Worm (Caenorhabditis elegans): ENCODE results near the gene T23G7.3.

Gene T23G7.3

DNA sequence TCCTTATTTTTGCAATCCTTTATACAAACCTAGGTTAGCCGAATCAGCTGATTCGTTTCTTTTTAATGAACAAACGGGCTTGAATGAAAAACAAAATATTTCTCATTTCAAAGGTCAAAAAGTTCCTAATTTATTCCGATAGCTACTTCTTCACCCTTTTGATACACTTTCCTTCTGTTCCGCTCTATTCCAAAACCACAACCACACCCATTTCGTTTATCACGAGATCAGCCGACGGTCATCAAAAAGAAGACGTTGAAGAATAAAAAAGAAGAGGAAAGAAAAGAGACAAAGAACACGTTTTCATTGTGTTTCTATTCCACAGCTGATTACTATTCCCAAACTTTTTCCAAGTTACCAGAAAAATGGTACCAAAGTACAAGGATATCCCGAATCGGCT, 19.6 kb downstream of the T23G7.3 start:
- no peak for TF ChIP-seq ref-1 (GFP tag; conservative IDR thresholded peaks at IDR 0.05)
- TF ChIP-seq cog-1 (tag; optimal IDR thresholded peaks at IDR 0.05) = no peak
- TF ChIP-seq tab-1 (GFP tag; IDR thresholded peaks at IDR 0.05) = no peak
- TF ChIP-seq klf-2 (GFP tag; conservative IDR thresholded peaks at IDR 0.05) = no peak
- TF ChIP-seq T22C8.4 (GFP tag; IDR thresholded peaks at IDR 0.05) = no peak
- TF ChIP-seq med-1 (GFP tag; optimal IDR thresholded peaks at IDR 0.05; ENCODE audit: insufficient read depth) = no peak
- TF ChIP-seq ztf-29 (GFP tag; IDR thresholded peaks at IDR 0.05) = no peak
- no peak for TF ChIP-seq ztf-23 (GFP tag; IDR thresholded peaks at IDR 0.05)
- no peak for TF ChIP-seq flt-1 (GFP tag; IDR thresholded peaks at IDR 0.05)

DNA sequence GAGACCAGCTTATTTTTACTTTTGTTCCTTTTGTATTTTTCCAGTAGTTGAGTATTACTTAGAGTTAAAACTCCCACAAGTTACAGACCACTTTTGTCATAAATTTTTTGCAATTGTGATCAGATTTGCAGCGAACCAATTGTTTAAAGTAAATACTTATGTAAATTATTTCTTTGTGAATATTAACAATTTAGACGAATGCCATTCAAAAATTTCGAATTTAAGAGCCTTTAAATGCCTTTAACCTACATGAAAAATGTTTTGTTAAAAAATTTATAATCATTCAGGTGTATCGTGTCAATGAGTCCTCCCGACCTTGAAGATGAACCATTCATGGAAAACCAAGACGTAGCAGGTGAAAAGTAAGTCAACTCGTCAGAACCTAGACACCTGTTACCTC, 21.7 kb downstream of the T23G7.3 start, which contains the start of gene W07A12.4:
TSS of gene W07A12.4 (plus strand) at position 301 of the 400 bp plus-strand sequence.
- TF ChIP-seq ztf-29 (GFP tag; IDR thresholded peaks at IDR 0.05) (no peak), tab-1 (GFP tag; IDR thresholded peaks at IDR 0.05) (no peak), ztf-23 (GFP tag; IDR thresholded peaks at IDR 0.05) (no peak), T22C8.4 (GFP tag; IDR thresholded peaks at IDR 0.05) (no peak), klf-2 (GFP tag; conservative IDR thresholded peaks at IDR 0.05) (no peak)

DNA sequence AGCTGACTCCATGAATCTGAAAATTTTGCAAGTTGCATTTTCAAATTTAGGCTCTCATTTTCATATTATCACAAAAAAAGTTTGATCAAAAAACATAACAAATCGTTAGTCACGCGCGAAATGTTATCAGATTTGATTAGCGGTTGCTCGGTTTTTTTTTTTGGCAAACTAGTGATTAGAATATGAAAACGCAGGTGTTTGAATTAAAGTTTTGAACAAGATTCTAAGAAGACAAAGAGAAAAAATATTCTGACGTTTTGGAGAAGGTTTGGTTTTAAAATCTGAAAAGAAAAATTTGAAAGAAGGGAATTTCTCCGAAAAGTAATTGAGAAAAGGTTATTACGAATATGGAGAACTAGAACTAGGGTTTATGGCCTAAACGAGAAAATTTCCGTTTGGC, 23.3 kb downstream of the T23G7.3 start:
- no peak for TF ChIP-seq med-1 (GFP tag; optimal IDR thresholded peaks at IDR 0.05; ENCODE audit: insufficient read depth)
- TF ChIP-seq ref-1 (GFP tag; conservative IDR thresholded peaks at IDR 0.05) = no peak
- no peak for TF ChIP-seq tab-1 (GFP tag; IDR thresholded peaks at IDR 0.05)
- no peak for TF ChIP-seq flt-1 (GFP tag; IDR thresholded peaks at IDR 0.05)
- TF ChIP-seq ztf-29 (GFP tag; IDR thresholded peaks at IDR 0.05) = no peak
- TF ChIP-seq T22C8.4 (GFP tag; IDR thresholded peaks at IDR 0.05) = no peak
- no peak for TF ChIP-seq klf-2 (GFP tag; conservative IDR thresholded peaks at IDR 0.05)
- TF ChIP-seq ztf-23 (GFP tag; IDR thresholded peaks at IDR 0.05) = no peak
- TF ChIP-seq cog-1 (tag; optimal IDR thresholded peaks at IDR 0.05) = no peak

DNA sequence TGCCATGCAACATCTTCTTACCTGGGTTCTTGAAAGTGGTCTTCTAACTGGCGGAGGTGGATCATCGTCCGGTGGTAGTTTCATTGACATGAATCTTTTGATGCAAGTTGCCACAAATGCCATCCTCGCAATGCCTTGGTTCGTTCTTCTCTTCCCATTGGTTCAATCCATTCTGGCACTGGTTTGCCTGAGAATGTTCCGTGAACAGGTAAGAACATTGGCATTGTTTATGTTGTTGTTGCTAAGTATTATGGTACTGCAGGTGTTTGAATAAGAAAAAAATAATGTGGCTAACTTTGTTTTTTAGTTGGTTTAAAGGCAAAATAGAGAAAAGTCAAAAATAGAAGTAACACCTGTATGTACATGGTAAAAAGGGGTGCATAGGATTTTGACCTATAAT, 23.8 kb downstream of the T23G7.3 start:
- TF ChIP-seq flt-1 (GFP tag; IDR thresholded peaks at IDR 0.05) = no peak
- no peak for TF ChIP-seq med-1 (GFP tag; optimal IDR thresholded peaks at IDR 0.05; ENCODE audit: insufficient read depth)
- TF ChIP-seq ztf-23 (GFP tag; IDR thresholded peaks at IDR 0.05) = no peak
- no peak for TF ChIP-seq ref-1 (GFP tag; conservative IDR thresholded peaks at IDR 0.05)
- TF ChIP-seq tab-1 (GFP tag; IDR thresholded peaks at IDR 0.05) = no peak
- no peak for TF ChIP-seq klf-2 (GFP tag; conservative IDR thresholded peaks at IDR 0.05)
- TF ChIP-seq T22C8.4 (GFP tag; IDR thresholded peaks at IDR 0.05) = no peak
- TF ChIP-seq ztf-29 (GFP tag; IDR thresholded peaks at IDR 0.05) = no peak
- TF ChIP-seq cog-1 (tag; optimal IDR thresholded peaks at IDR 0.05) = no peak

DNA sequence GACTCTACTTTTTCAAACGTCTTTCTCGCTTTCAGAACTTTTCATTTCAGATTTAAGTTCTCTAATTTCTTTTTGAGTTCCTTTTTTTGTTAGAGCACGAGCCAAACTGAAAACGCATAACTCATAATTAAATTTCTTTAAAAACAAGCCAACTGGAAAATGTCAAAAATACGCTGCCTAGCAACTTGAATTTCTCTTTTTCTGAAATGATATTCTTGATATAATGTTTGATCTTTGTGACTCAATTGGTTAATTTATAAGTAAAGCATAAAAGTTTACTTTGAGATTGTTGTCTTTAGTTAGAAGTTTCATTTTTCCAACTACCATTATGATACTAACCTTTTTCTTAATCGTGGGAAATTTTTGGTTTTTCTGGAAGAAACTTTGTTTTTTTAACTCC, 26.5 kb downstream of the T23G7.3 start:
- no peak for TF ChIP-seq ztf-23 (GFP tag; IDR thresholded peaks at IDR 0.05)
- TF ChIP-seq flt-1 (GFP tag; IDR thresholded peaks at IDR 0.05) = no peak
- no peak for TF ChIP-seq ztf-29 (GFP tag; IDR thresholded peaks at IDR 0.05)
- no peak for TF ChIP-seq tab-1 (GFP tag; IDR thresholded peaks at IDR 0.05)
- no peak for TF ChIP-seq klf-2 (GFP tag; conservative IDR thresholded peaks at IDR 0.05)
- TF ChIP-seq T22C8.4 (GFP tag; IDR thresholded peaks at IDR 0.05) = no peak

DNA sequence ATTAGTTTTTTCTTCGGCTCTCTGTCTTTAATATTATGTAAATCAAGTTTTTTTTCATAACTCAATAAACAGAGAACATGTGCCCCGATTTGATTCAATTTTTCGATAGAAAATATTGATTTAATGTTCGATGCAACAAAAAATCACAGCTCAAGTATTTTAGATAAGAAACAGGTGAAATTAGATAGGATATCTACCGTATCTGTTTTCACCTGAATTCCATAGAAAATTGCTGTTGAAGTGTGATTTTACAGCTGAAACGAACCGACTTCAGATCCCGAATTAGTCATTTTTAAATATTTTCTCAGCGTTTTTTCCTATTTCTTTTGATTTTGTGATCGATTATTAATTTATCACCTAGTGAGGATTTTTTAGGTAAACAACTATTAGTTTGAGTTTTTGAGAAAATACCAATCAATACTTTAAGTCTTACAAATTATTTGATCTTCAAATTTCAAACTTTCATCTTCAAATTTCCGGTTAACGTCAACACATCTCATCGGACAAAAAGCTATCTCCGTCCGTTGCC, 28.4 kb downstream of the T23G7.3 start, which contains the start of gene Y9C2UA.1:
TSS of gene Y9C2UA.1 (plus strand) at position 479 of the 529 bp plus-strand sequence.
- no peak for TF ChIP-seq ztf-23 (GFP tag; IDR thresholded peaks at IDR 0.05)
- TF ChIP-seq tab-1 (GFP tag; IDR thresholded peaks at IDR 0.05) = no peak
- TF ChIP-seq T22C8.4 (GFP tag; IDR thresholded peaks at IDR 0.05) = no peak
- no peak for TF ChIP-seq flt-1 (GFP tag; IDR thresholded peaks at IDR 0.05)
- TF ChIP-seq cog-1 (tag; optimal IDR thresholded peaks at IDR 0.05) = no peak
- no peak for TF ChIP-seq ztf-29 (GFP tag; IDR thresholded peaks at IDR 0.05)
- TF ChIP-seq klf-2 (GFP tag; conservative IDR thresholded peaks at IDR 0.05) = no peak
- TF ChIP-seq med-1 (GFP tag; optimal IDR thresholded peaks at IDR 0.05; ENCODE audit: insufficient read depth) = no peak
- no peak for TF ChIP-seq ref-1 (GFP tag; conservative IDR thresholded peaks at IDR 0.05)

DNA sequence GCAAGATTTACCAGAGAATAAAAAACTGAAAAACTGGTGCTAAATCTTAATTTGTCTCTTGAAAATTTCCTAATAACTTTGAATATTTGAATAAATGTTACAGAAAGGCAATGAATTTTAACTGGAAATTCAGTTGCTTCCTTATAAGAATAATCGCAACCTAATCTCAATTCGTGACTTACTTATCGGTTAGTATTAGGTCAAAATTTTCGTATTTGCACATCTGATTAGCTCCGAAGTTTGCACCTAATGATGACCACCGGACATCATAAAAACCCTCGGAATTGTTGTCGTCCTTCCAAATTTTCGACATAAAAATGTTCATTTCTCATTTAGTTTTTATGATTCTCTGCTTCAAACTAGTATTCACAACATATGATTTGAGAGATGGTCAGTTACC, 29.8 kb downstream of the T23G7.3 start, which contains the start of gene C16D2.3:
TSS of gene C16D2.3 (plus strand) at position 301 of the 400 bp plus-strand sequence.
- TF ChIP-seq flt-1 (GFP tag; IDR thresholded peaks at IDR 0.05) (no peak), ref-1 (GFP tag; conservative IDR thresholded peaks at IDR 0.05) (no peak)

DNA sequence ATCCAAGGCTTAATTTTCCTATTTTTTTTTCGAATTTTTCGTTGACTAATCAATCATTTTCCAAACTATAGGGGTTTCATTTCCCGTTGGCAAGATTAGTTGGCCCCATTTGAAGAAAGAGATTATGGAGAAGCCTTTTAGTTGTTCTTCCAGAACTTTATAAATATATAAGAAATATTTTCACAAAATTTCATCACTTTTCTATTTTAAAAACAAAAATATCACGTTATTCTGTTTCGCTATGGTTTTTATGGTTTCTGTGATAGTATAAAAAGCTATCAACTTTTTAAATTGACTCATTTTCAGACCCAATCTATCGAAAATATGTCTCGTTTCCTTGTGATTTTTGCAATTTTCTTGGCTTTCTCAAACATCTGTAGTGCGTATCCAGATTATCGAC, 31.8 kb downstream of the T23G7.3 start, which contains the start of gene nlp-78:
TSS of gene nlp-78 (plus strand) at position 301 of the 400 bp plus-strand sequence.
- no peak for TF ChIP-seq ref-1 (GFP tag; conservative IDR thresholded peaks at IDR 0.05)
- no peak for TF ChIP-seq T22C8.4 (GFP tag; IDR thresholded peaks at IDR 0.05)
- no peak for TF ChIP-seq tab-1 (GFP tag; IDR thresholded peaks at IDR 0.05)
- no peak for TF ChIP-seq cog-1 (tag; optimal IDR thresholded peaks at IDR 0.05)
- no peak for TF ChIP-seq flt-1 (GFP tag; IDR thresholded peaks at IDR 0.05)
- no peak for TF ChIP-seq ztf-29 (GFP tag; IDR thresholded peaks at IDR 0.05)

DNA sequence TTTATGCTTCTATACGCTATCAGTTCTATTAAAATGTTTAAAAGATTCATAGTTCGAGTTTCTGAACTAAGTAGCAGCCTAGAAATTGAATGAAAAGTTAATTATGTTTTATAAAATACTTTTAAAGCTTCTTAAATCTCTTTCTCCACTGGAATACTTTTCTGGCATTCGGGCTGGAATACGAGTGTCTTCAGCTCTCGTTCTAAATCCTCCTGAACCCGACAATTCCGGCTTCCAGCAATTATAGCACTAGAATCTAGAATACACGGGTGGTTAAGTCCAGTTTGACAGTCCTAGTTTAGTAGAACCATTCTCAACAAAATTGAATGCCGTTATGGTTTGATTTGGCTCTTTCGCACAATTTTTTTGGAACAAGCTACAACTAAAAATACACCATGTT, 35.3 kb downstream of the T23G7.3 start:
- TF ChIP-seq ztf-23 (GFP tag; IDR thresholded peaks at IDR 0.05) (no peak), T22C8.4 (GFP tag; IDR thresholded peaks at IDR 0.05) (no peak), cog-1 (tag; optimal IDR thresholded peaks at IDR 0.05) (no peak), ref-1 (GFP tag; conservative IDR thresholded peaks at IDR 0.05) (no peak), tab-1 (GFP tag; IDR thresholded peaks at IDR 0.05) (no peak), flt-1 (GFP tag; IDR thresholded peaks at IDR 0.05) (no peak), ztf-29 (GFP tag; IDR thresholded peaks at IDR 0.05) (no peak), med-1 (GFP tag; optimal IDR thresholded peaks at IDR 0.05; ENCODE audit: insufficient read depth) (no peak), klf-2 (GFP tag; conservative IDR thresholded peaks at IDR 0.05) (no peak)

DNA sequence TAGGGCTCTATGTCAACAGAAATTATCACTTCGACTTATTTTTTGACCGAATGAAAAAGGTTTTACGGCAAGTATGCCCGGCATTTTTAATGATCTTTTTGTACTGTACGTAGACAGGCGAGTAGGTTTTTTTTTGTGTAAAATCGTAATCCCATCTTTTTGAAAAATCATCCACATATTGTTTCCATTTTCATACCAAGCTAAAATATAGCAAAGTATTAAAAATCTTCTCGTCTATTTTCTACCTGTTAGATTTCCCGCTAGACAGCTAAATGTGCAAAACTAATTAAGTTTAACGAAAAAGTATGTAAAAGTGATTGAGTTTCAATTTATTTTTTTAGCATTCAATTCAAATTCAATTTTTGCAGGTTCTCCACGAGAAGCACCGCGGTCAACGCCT, 36.3 kb downstream of the T23G7.3 start, which contains the start of gene C16D2.1:
TSS of gene C16D2.1 (plus strand) at position 301 of the 400 bp plus-strand sequence.
- TF ChIP-seq ref-1 (GFP tag; conservative IDR thresholded peaks at IDR 0.05) (no peak), flt-1 (GFP tag; IDR thresholded peaks at IDR 0.05) (no peak), T22C8.4 (GFP tag; IDR thresholded peaks at IDR 0.05) (no peak), ztf-29 (GFP tag; IDR thresholded peaks at IDR 0.05) (no peak), klf-2 (GFP tag; conservative IDR thresholded peaks at IDR 0.05) (no peak), med-1 (GFP tag; optimal IDR thresholded peaks at IDR 0.05; ENCODE audit: insufficient read depth) (no peak), ztf-23 (GFP tag; IDR thresholded peaks at IDR 0.05) (no peak), tab-1 (GFP tag; IDR thresholded peaks at IDR 0.05) (no peak), cog-1 (tag; optimal IDR thresholded peaks at IDR 0.05) (no peak)
